Fruit fly (Drosophila melanogaster) whole organism, wandering third instar larva: Measurements from ENCODE around the gene betaggt-I.

Experiments
- CG32264 ChIP-seq: fragments of 200-800 bp; sonication (Bioruptor generic); optimal IDR thresholded peaks from 2 replicates; lab custom pipeline; 2016; ENCODE audit warnings: missing biosample characterization, missing genetic modification characterization
- CG9705 ChIP-seq: fragments of 200-800 bp; sonication (Bioruptor generic); optimal IDR thresholded peaks from 2 replicates; lab custom pipeline; 2018; ENCODE audit warnings: missing biosample characterization, mild to moderate bottlenecking, missing genetic modification characterization
- CrebA ChIP-seq: fragments of 200-800 bp; sonication (Bioruptor generic); optimal IDR thresholded peaks from 2 replicates; lab custom pipeline; 2016; ENCODE audit warnings: missing biosample characterization, mild to moderate bottlenecking, missing genetic modification characterization, borderline replicate concordance
- Dif ChIP-seq: fragments of 200-275, 200-300 bp; sonication (Bioruptor generic); optimal IDR thresholded peaks from 2 replicates; lab custom pipeline; 2018; ENCODE audit warnings: missing biosample characterization, missing genetic modification characterization; ENCODE audit not compliant: partially characterized antibody
- GATAd ChIP-seq: sonication (Bioruptor generic); optimal IDR thresholded peaks from 2 replicates; lab custom pipeline; 2016; ENCODE audit warnings: missing biosample characterization, missing genetic modification characterization
- HLH106 ChIP-seq: fragments of 200-800 bp; optimal IDR thresholded peaks from 3 replicates; lab custom pipeline; 2019; ENCODE audit warnings: missing biosample characterization, mild to moderate bottlenecking, missing genetic modification characterization, moderate library complexity
- Hnf4 ChIP-seq: fragments of 200-800 bp; sonication (Bioruptor generic); optimal IDR thresholded peaks from 2 replicates; lab custom pipeline; 2016; ENCODE audit warnings: missing biosample characterization, mild to moderate bottlenecking, missing genetic modification characterization
- Hr83 ChIP-seq: fragments of 200-300 bp; sonication (Bioruptor generic); optimal IDR thresholded peaks from 2 replicates; lab custom pipeline; 2016; ENCODE audit warnings: missing biosample characterization, mild to moderate bottlenecking, missing genetic modification characterization, moderate library complexity; ENCODE audit not compliant: poor library complexity, severe bottlenecking
- Jra ChIP-seq: sonication (Bioruptor generic); optimal IDR thresholded peaks from 2 replicates; lab custom pipeline; 2016; ENCODE audit warnings: missing biosample characterization, missing genetic modification characterization
- Mio ChIP-seq: sonication (Bioruptor generic); optimal IDR thresholded peaks from 2 replicates; lab custom pipeline; 2016; ENCODE audit warnings: missing biosample characterization, missing genetic modification characterization
- Myc ChIP-seq: fragments of >200 bp; optimal IDR thresholded peaks from 2 replicates; lab custom pipeline; 2017
- N ChIP-seq: fragments of >200 bp; optimal IDR thresholded peaks from 2 replicates; lab custom pipeline; 2018; ENCODE audit warnings: missing biosample characterization, missing external identifiers, missing genetic modification characterization
- OdsH ChIP-seq: fragments of 200-800 bp; sonication (Bioruptor generic); optimal IDR thresholded peaks from 2 replicates; lab custom pipeline; 2016; ENCODE audit warnings: missing biosample characterization, mild to moderate bottlenecking, missing genetic modification characterization
- Rel ChIP-seq, 2 experiments: fragments of 200-800 bp; sonication (Bioruptor generic) in 1 of 2; optimal IDR thresholded peaks; 2 replicates in 1 of 2; 3 replicates in 1 of 2; lab custom pipeline; 2016 to 2019; ENCODE audit warnings: mild to moderate bottlenecking in 2 of 2, missing biosample characterization in 2 of 2, missing genetic modification characterization in 2 of 2, moderate library complexity in 1 of 2
- Sp1 ChIP-seq: fragments of 200-800 bp; sonication (Bioruptor generic); optimal IDR thresholded peaks from 3 replicates; lab custom pipeline; 2019; ENCODE audit warnings: missing biosample characterization, mild to moderate bottlenecking, missing genetic modification characterization, moderate library complexity
- Vsx2 ChIP-seq: fragments of 200-300, 225-300 bp; sonication (Bioruptor generic); optimal IDR thresholded peaks from 2 replicates; lab custom pipeline; 2018; ENCODE audit warnings: missing biosample characterization, missing genetic modification characterization; ENCODE audit not compliant: partially characterized antibody
- dl ChIP-seq, 2 experiments: fragments of 175-275, 200-275 bp in 1 of 2; fragments of 200-275 bp in 1 of 2; sonication (Bioruptor generic); optimal IDR thresholded peaks; lab custom pipeline; 2018; ENCODE audit warnings: mild to moderate bottlenecking in 2 of 2, missing biosample characterization in 2 of 2, missing genetic modification characterization in 2 of 2, moderate library complexity in 2 of 2; ENCODE audit not compliant: partially characterized antibody in 2 of 2, insufficient read depth in 1 of 2
- dmrt93B ChIP-seq: fragments of 200-800 bp; sonication (Bioruptor generic); optimal IDR thresholded peaks from 2 replicates; lab custom pipeline; 2018; ENCODE audit warnings: missing biosample characterization, mild to moderate bottlenecking, missing genetic modification characterization
- dsf ChIP-seq: sonication (Bioruptor generic); optimal IDR thresholded peaks from 2 replicates; lab custom pipeline; 2016; ENCODE audit warnings: missing biosample characterization, missing genetic modification characterization, borderline replicate concordance
- ey ChIP-seq: fragments of 200-800 bp; sonication (Bioruptor generic); optimal IDR thresholded peaks from 2 replicates; lab custom pipeline; 2016; ENCODE audit warnings: missing biosample characterization, missing genetic modification characterization
- foxo ChIP-seq, 2 experiments: fragments of 200-800 bp; sonication (Bioruptor generic); optimal IDR thresholded peaks; 2 replicates in 1 of 2; 3 replicates in 1 of 2; lab custom pipeline; 2016 to 2017; ENCODE audit warnings: missing biosample characterization in 2 of 2, missing genetic modification characterization in 2 of 2
- fru ChIP-seq: fragments of 200-800 bp; sonication (Bioruptor generic); optimal IDR thresholded peaks from 3 replicates; lab custom pipeline; 2016; ENCODE audit warnings: missing biosample characterization, mild to moderate bottlenecking, missing genetic modification characterization
- h ChIP-seq: fragments of 200-800 bp; sonication (Bioruptor generic); optimal IDR thresholded peaks from 3 replicates; lab custom pipeline; 2016; ENCODE audit warnings: missing biosample characterization, mild to moderate bottlenecking, missing genetic modification characterization
- lola ChIP-seq: fragments of >200 bp; optimal IDR thresholded peaks from 2 replicates; lab custom pipeline; 2017; ENCODE audit warnings: missing biosample characterization, missing genetic modification characterization
- psq ChIP-seq: fragments of 200-800 bp; sonication (Bioruptor generic); optimal IDR thresholded peaks from 3 replicates; lab custom pipeline; 2017; ENCODE audit warnings: missing biosample characterization, mild to moderate bottlenecking, missing genetic modification characterization, moderate library complexity
- rgr ChIP-seq: fragments of 200-800 bp; sonication (Bioruptor generic); optimal IDR thresholded peaks from 3 replicates; lab custom pipeline; 2016; ENCODE audit warnings: missing biosample characterization, mild to moderate bottlenecking, missing genetic modification characterization
- tai ChIP-seq: sonication (Bioruptor generic); optimal IDR thresholded peaks from 2 replicates; lab custom pipeline; 2016; ENCODE audit warnings: missing biosample characterization, missing genetic modification characterization
- woc ChIP-seq: sonication (Bioruptor generic); optimal IDR thresholded peaks from 2 replicates; lab custom pipeline; 2016; ENCODE audit warnings: missing biosample characterization, mild to moderate bottlenecking, missing genetic modification characterization

Gene betaggt-I

dm6 chr2L:4899599-4900559 lies 45.5 kb upstream of the betaggt-I start:
- TF ChIP-seq Vsx2 (GFP tag; lab: Kevin White, UChicago) (peak; percentile 32), Hr83 (GFP tag; lab: Kevin White, UChicago) (peak; percentile 40), psq (GFP tag; lab: Kevin White, UChicago) (no peak), Rel (GFP tag; optimal IDR thresholded peaks at IDR 0.05; lab: Kevin White, UChicago) (no peak), Rel (tag; optimal IDR thresholded peaks at IDR 0.05; lab: Kevin White, UChicago) (peak; percentile 26)
- TF ChIP-seq, all 38 proteins: peak for 3

dm6 chr2L:4903838-4904237 lies 41.5 kb upstream of the betaggt-I start:
- no peak for TF ChIP-seq Myc (lab: Kevin White, UChicago)
- no peak for TF ChIP-seq CG9705 (GFP tag; lab: Kevin White, UChicago)
- TF ChIP-seq CrebA (GFP tag; lab: Kevin White, UChicago): no peak
- TF ChIP-seq lola (GFP tag; lab: Kevin White, UChicago): no peak
- TF ChIP-seq woc (GFP tag; lab: Kevin White, UChicago): no peak
- TF ChIP-seq GATAd (GFP tag; lab: Kevin White, UChicago): no peak
- no peak for TF ChIP-seq CG32264 (GFP tag; lab: Kevin White, UChicago)
- TF ChIP-seq dmrt93B (GFP tag; lab: Kevin White, UChicago): no peak
- no peak for TF ChIP-seq HLH106
- TF ChIP-seq Vsx2 (GFP tag; lab: Kevin White, UChicago): no peak
- TF ChIP-seq dl (GFP tag; optimal IDR thresholded peaks at IDR 0.05; lab: Kevin White, UChicago; ENCODE audit: insufficient read depth in 1 of 2, partially characterized antibody in 2 of 2): no peak
- TF ChIP-seq Mio (GFP tag; lab: Kevin White, UChicago): no peak
- no peak for TF ChIP-seq tai (GFP tag; lab: Kevin White, UChicago)
- TF ChIP-seq, all 38 proteins: peak for 0

dm6 chr2L:4905365-4906280 lies 39.8 kb upstream of the betaggt-I start:
- TF ChIP-seq dsf: no peak
- no peak for TF ChIP-seq psq (GFP tag; lab: Kevin White, UChicago)
- TF ChIP-seq Sp1 (GFP tag; lab: Kevin White, UChicago): no peak
- TF ChIP-seq N: no peak
- no peak for TF ChIP-seq HLH106
- no peak for TF ChIP-seq tai (GFP tag; lab: Kevin White, UChicago)
- TF ChIP-seq Rel (GFP tag; optimal IDR thresholded peaks at IDR 0.05; lab: Kevin White, UChicago): no peak
- TF ChIP-seq Rel (tag; optimal IDR thresholded peaks at IDR 0.05; lab: Kevin White, UChicago): no peak

DNA sequence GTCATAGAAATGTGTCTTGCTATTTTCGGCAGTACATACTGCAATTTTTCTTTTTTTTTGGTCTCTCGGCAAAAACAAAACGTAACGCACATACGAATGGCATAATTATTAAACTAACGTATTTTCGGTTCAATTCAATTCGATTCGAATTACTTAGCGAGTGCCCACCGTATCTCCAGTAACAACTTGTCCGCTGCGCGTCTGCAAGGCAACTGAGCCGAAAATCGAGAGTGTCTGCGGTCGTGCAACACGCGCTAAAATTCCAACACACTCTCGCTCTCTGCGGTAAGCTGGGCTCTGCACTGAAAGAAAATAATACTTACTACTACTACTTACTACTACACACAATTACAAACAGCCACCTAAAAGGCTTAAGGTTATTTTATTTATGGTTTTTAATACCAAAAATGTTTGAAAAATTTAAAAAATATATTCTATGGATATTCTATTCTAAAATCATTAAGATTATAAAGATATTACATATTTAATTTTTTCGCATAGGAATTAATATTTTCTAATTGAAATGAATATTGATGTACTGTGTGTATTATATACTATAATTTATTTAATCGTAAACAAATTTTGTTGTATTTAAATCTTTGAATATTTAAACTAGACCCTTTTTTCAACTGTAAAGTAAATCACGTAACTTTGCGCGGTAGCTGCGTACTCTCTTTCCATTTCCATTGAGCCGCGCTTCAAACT lies 38.7 kb upstream of the betaggt-I start, which contains the start of gene snsl:
TSS of gene snsl (minus strand) at position 217 of the 705 bp plus-strand sequence.
- no peak for TF ChIP-seq CG9705 (GFP tag; lab: Kevin White, UChicago)
- peak; percentile 84 for TF ChIP-seq fru
- TF ChIP-seq dl (GFP tag; optimal IDR thresholded peaks at IDR 0.05; lab: Kevin White, UChicago; ENCODE audit: insufficient read depth in 1 of 2, partially characterized antibody in 2 of 2): no peak
- peak; percentile 82 for TF ChIP-seq Sp1 (GFP tag; lab: Kevin White, UChicago)
- TF ChIP-seq Hnf4 (GFP tag; lab: Kevin White, UChicago): no peak
- peak; percentile 19 for TF ChIP-seq ey (GFP tag; lab: Kevin White, UChicago)
- peak; percentile 53 for TF ChIP-seq rgr (GFP tag; lab: Kevin White, UChicago)
- no peak for TF ChIP-seq woc (GFP tag; lab: Kevin White, UChicago)
- peak; percentile 17 for TF ChIP-seq h (GFP tag; lab: Kevin White, UChicago)
- peak; percentile 72 for TF ChIP-seq HLH106
- TF ChIP-seq psq (GFP tag; lab: Kevin White, UChicago): peak; percentile 72
- TF ChIP-seq OdsH (GFP tag; lab: Kevin White, UChicago): peak; percentile 61
- TF ChIP-seq lola (GFP tag; lab: Kevin White, UChicago): no peak
- no peak for TF ChIP-seq Dif (GFP tag; lab: Kevin White, UChicago)
- peak in 1 of 2 experiments; percentile 72 for TF ChIP-seq foxo (GFP tag; optimal IDR thresholded peaks at IDR 0.05; lab: Kevin White, UChicago)
- no peak for TF ChIP-seq Jra (GFP tag; lab: Kevin White, UChicago)
